Fruit fly (Drosophila melanogaster): ENCODE measurements around the gene Ndc1.

The Ndc1 gene

dm6 chr3R:23969449-23969848, 45.2 kb downstream of the Ndc1 start:
- TF ChIP-seq CG17328 (GFP tag; IDR thresholded peaks at IDR 0.05) (peak; percentile 42; the same call in 1 of the 2 replicates), CG3163 (GFP tag; optimal IDR thresholded peaks at IDR 0.05) (no peak), Adf1 (GFP tag; IDR thresholded peaks at IDR 0.05) (no peak), CG32532 (GFP tag; IDR thresholded peaks at IDR 0.05) (peak; percentile 64), HLH54F (GFP tag; optimal IDR thresholded peaks at IDR 0.05) (no peak), CG14710 (tag; optimal IDR thresholded peaks at IDR 0.05) (peak; percentile 2), CG9215 (GFP tag; IDR thresholded peaks at IDR 0.05) (0 out of 2 replicates have a peak, but pooled peaks have one; percentile 27), ase (GFP tag; IDR thresholded peaks at IDR 0.05) (peak; percentile 58; the same call in 1 of the 3 replicates), pan (optimal IDR thresholded peaks at IDR 0.05) (no peak), pan (GFP tag; optimal IDR thresholded peaks at IDR 0.05 in 1 of 2, IDR thresholded peaks at IDR 0.05 in 1 of 2) (peak in 1 of 2 experiments; percentile 64), gem (tag; optimal IDR thresholded peaks at IDR 0.05) (peak; percentile 77), Fer2 (tag; optimal IDR thresholded peaks at IDR 0.05) (peak; percentile 46), CoRest (tag; optimal IDR thresholded peaks at IDR 0.05) (peak; percentile 55), unpg (GFP tag; optimal IDR thresholded peaks at IDR 0.05) (peak; percentile 61), CG17361 (GFP tag; IDR thresholded peaks at IDR 0.05) (peak; percentile 70; the same call in 2 of the 3 replicates), az2 (GFP tag; optimal IDR thresholded peaks at IDR 0.05) (peak; percentile 5), CG34376 (GFP tag; optimal IDR thresholded peaks at IDR 0.05) (no peak), wdn (GFP tag; IDR thresholded peaks at IDR 0.05) (peak; percentile 33; the same call in 1 of the 2 replicates), abd-A (tag; optimal IDR thresholded peaks at IDR 0.05) (peak; percentile 20), Drgx (GFP tag; IDR thresholded peaks at IDR 0.05) (0 out of 2 replicates have a peak, but pooled peaks have one; percentile 11), CG3281 (GFP tag; optimal IDR thresholded peaks at IDR 0.05) (peak; percentile 13), E2f1 (GFP tag; IDR thresholded peaks at IDR 0.05) (0 out of 2 replicates have a peak, but pooled peaks have one; percentile 25), tap (tag; optimal IDR thresholded peaks at IDR 0.05) (peak; percentile 57), run (tag; optimal IDR thresholded peaks at IDR 0.05) (peak; percentile 21), fd3F (GFP tag; optimal IDR thresholded peaks at IDR 0.05) (peak; percentile 52), Atf6 (GFP tag; IDR thresholded peaks at IDR 0.05) (peak; percentile 66), chn (GFP tag; optimal IDR thresholded peaks at IDR 0.05) (no peak), E2f2 (GFP tag; IDR thresholded peaks at IDR 0.05) (peak; percentile 43; the same call in 1 of the 2 replicates), B-H1 (GFP tag; IDR thresholded peaks at IDR 0.05) (peak; percentile 33; the same call in 2 of the 3 replicates), CG32772 (GFP tag; IDR thresholded peaks at IDR 0.05) (0 out of 2 replicates have a peak, but pooled peaks have one; percentile 16), CG11456 (GFP tag; IDR thresholded peaks at IDR 0.05) (0 out of 3 replicates have a peak, but pooled peaks have one; percentile 34), Ssrp (tag; optimal IDR thresholded peaks at IDR 0.05) (peak; percentile 51), CG9817 (tag; optimal IDR thresholded peaks at IDR 0.05) (peak; percentile 70), CG14014 (GFP tag; IDR thresholded peaks at IDR 0.05) (peak; percentile 30; the same call in 1 of the 2 replicates), CG18619 (GFP tag; optimal IDR thresholded peaks at IDR 0.05) (peak; percentile 31), Dek (tag; optimal IDR thresholded peaks at IDR 0.05) (peak; percentile 29), nmo (GFP tag; optimal IDR thresholded peaks at IDR 0.05) (peak; percentile 48), CG14441 (GFP tag; IDR thresholded peaks at IDR 0.05) (peak; percentile 72), lmd (GFP tag; IDR thresholded peaks at IDR 0.05) (peak; percentile 65), Sox100B (GFP tag; optimal IDR thresholded peaks at IDR 0.05) (peak; percentile 55), sens (GFP tag) (peak; percentile 64), ttk (GFP tag; IDR thresholded peaks at IDR 0.05) (0 out of 2 replicates have a peak, but pooled peaks have one; percentile 8), CG9797 (GFP tag; optimal IDR thresholded peaks at IDR 0.05) (no peak), CG4424 (GFP tag; optimal IDR thresholded peaks at IDR 0.05) (peak; percentile 28), stc (GFP tag; IDR thresholded peaks at IDR 0.05) (peak; percentile 51), klu (GFP tag; IDR thresholded peaks at IDR 0.05) (peak; percentile 49; the same call in 1 of the 2 replicates), bsh (GFP tag; optimal IDR thresholded peaks at IDR 0.05) (peak in 1 of 2 experiments; percentile 53), Stat92E (GFP tag; optimal IDR thresholded peaks at IDR 0.05) (no peak), cato (GFP tag; optimal IDR thresholded peaks at IDR 0.05; ENCODE audit: borderline replicate concordance) (no peak), al (GFP tag; IDR thresholded peaks at IDR 0.05) (peak; percentile 56)
